Fruit fly (Drosophila melanogaster) whole organism, prepupa: Measurements from ENCODE around the gene Calr.

ENCODE experiments used
- CG10631 ChIP-seq: fragments of 200-800 bp; sonication (Bioruptor generic); optimal IDR thresholded peaks from 2 replicates; lab custom pipeline; 2016; ENCODE audit warnings: missing biosample characterization, missing genetic modification characterization
- CG10669 ChIP-seq: fragments of 200-800 bp; sonication (Bioruptor generic); optimal IDR thresholded peaks from 3 replicates; lab custom pipeline; 2018; ENCODE audit warnings: missing biosample characterization, mild to moderate bottlenecking, missing genetic modification characterization, moderate library complexity
- CG11294 ChIP-seq: fragments of 200-800 bp; sonication (Bioruptor generic); IDR thresholded peaks from 2 replicates; pipeline ENCODE4 v1.3.6; 2022; ENCODE audit warnings: missing biosample characterization, missing genetic modification characterization
- CG11762 ChIP-seq: fragments of 200-800 bp; sonication (Bioruptor generic); optimal IDR thresholded peaks from 3 replicates; lab custom pipeline; 2016; ENCODE audit warnings: missing biosample characterization, missing genetic modification characterization; ENCODE audit not compliant: insufficient read depth
- CG15336 ChIP-seq: fragments of 200-800 bp; sonication (Bioruptor generic); IDR thresholded peaks from 2 replicates; pipeline ENCODE4 v1.3.6; 2022; ENCODE audit warnings: missing biosample characterization, missing genetic modification characterization
- CG1621 ChIP-seq: fragments of 200-800 bp; sonication (Bioruptor generic); optimal IDR thresholded peaks from 3 replicates; lab custom pipeline; 2018; ENCODE audit warnings: missing biosample characterization, mild to moderate bottlenecking, missing genetic modification characterization
- CG16779 ChIP-seq: fragments of 200-800 bp; sonication (Bioruptor generic); optimal IDR thresholded peaks from 3 replicates; lab custom pipeline; 2017; ENCODE audit warnings: missing biosample characterization, mild to moderate bottlenecking, missing genetic modification characterization
- CG3032 ChIP-seq: fragments of 200-800 bp; optimal IDR thresholded peaks from 2 replicates; lab custom pipeline; 2019; ENCODE audit warnings: missing biosample characterization, mild to moderate bottlenecking, missing genetic modification characterization, moderate library complexity
- CG32006 ChIP-seq: fragments of 200-800 bp; sonication (Bioruptor generic); optimal IDR thresholded peaks from 3 replicates; lab custom pipeline; 2017; ENCODE audit warnings: missing biosample characterization, mild to moderate bottlenecking, missing genetic modification characterization
- CG34406 ChIP-seq: fragments of 200-800 bp; sonication (Bioruptor generic); optimal IDR thresholded peaks from 3 replicates; lab custom pipeline; 2016; ENCODE audit warnings: missing biosample characterization, missing genetic modification characterization
- CG4318 ChIP-seq: fragments of 200-800 bp; sonication (Bioruptor generic); optimal IDR thresholded peaks from 3 replicates; lab custom pipeline; 2017; ENCODE audit warnings: missing biosample characterization, mild to moderate bottlenecking, missing genetic modification characterization
- CG6276 ChIP-seq: fragments of 200-800 bp; sonication (Bioruptor generic); optimal IDR thresholded peaks from 2 replicates; lab custom pipeline; 2017; ENCODE audit warnings: missing biosample characterization, mild to moderate bottlenecking, missing genetic modification characterization
- CG6792 ChIP-seq: fragments of 200-800 bp; sonication (Bioruptor generic); optimal IDR thresholded peaks from 3 replicates; lab custom pipeline; 2016; ENCODE audit warnings: missing biosample characterization, missing genetic modification characterization
- CG6854 ChIP-seq: fragments of 200-800 bp; sonication (Bioruptor generic); optimal IDR thresholded peaks from 2 replicates; lab custom pipeline; 2017; ENCODE audit warnings: missing biosample characterization, mild to moderate bottlenecking, missing genetic modification characterization
- CG7368 ChIP-seq: fragments of 200-800 bp; sonication (Bioruptor generic); optimal IDR thresholded peaks from 3 replicates; lab custom pipeline; 2016; ENCODE audit warnings: missing biosample characterization, missing genetic modification characterization
- CG9139 ChIP-seq: fragments of 200-800 bp; sonication (Bioruptor generic); optimal IDR thresholded peaks from 3 replicates; lab custom pipeline; 2017; ENCODE audit warnings: missing biosample characterization, mild to moderate bottlenecking, missing genetic modification characterization
- Eip75B ChIP-seq: fragments of 200-800 bp; sonication (Bioruptor generic); optimal IDR thresholded peaks from 3 replicates; lab custom pipeline; 2016; ENCODE audit warnings: missing biosample characterization, missing genetic modification characterization
- Eip78C ChIP-seq: fragments of 200-800 bp; sonication (Bioruptor generic); peaks from one replicate; lab custom pipeline; 2016; ENCODE audit warnings: missing biosample characterization, missing genetic modification characterization
- Eip93F ChIP-seq: fragments of 200-800 bp; sonication (Bioruptor generic); optimal IDR thresholded peaks from 2 replicates; lab custom pipeline; 2016; ENCODE audit warnings: missing biosample characterization, mild to moderate bottlenecking, missing genetic modification characterization
- Hr38 ChIP-seq: sonication (Bioruptor generic); optimal IDR thresholded peaks from 2 replicates; lab custom pipeline; 2016; ENCODE audit warnings: missing biosample characterization, missing genetic modification characterization
- Hr4 ChIP-seq: fragments of 200-800 bp; sonication (Bioruptor generic); optimal IDR thresholded peaks from 3 replicates; lab custom pipeline; 2016; ENCODE audit warnings: missing biosample characterization, missing genetic modification characterization
- Lpt ChIP-seq: fragments of 200-800 bp; sonication (Bioruptor generic); optimal IDR thresholded peaks from 3 replicates; lab custom pipeline; 2016; ENCODE audit warnings: missing biosample characterization, missing genetic modification characterization
- Met ChIP-seq: fragments of 200-800 bp; sonication (Bioruptor generic); optimal IDR thresholded peaks from 3 replicates; lab custom pipeline; 2016; ENCODE audit warnings: missing biosample characterization, missing genetic modification characterization
- Smox ChIP-seq: fragments of 200-800 bp; sonication (Bioruptor generic); optimal IDR thresholded peaks from 3 replicates; lab custom pipeline; 2016; ENCODE audit warnings: missing biosample characterization, missing genetic modification characterization
- Sox14 ChIP-seq: fragments of 200-800 bp; sonication (Bioruptor generic); optimal IDR thresholded peaks from 3 replicates; lab custom pipeline; 2016; ENCODE audit warnings: missing biosample characterization, missing genetic modification characterization
- achi ChIP-seq: fragments of 200-800 bp; sonication (Bioruptor generic); optimal IDR thresholded peaks from 3 replicates; lab custom pipeline; 2016; ENCODE audit warnings: missing biosample characterization, missing genetic modification characterization
- acj6 ChIP-seq: fragments of 200-800 bp; sonication (Bioruptor generic); optimal IDR thresholded peaks from 3 replicates; lab custom pipeline; 2016; ENCODE audit warnings: missing biosample characterization, missing genetic modification characterization
- dsx ChIP-seq: fragments of 200-800 bp; optimal IDR thresholded peaks from 3 replicates; lab custom pipeline; 2019; ENCODE audit warnings: missing biosample characterization, mild to moderate bottlenecking, missing genetic modification characterization, moderate library complexity; ENCODE audit not compliant: poor library complexity, severe bottlenecking
- eg ChIP-seq: fragments of 200-800 bp; sonication (Bioruptor generic); IDR thresholded peaks from 3 replicates; pipeline ENCODE4 v1.3.6; 2022; ENCODE audit warnings: missing biosample characterization, missing genetic modification characterization
- esn ChIP-seq: fragments of 200-800 bp; sonication (Bioruptor generic); optimal IDR thresholded peaks from 2 replicates; lab custom pipeline; 2016; ENCODE audit warnings: missing biosample characterization, mild to moderate bottlenecking, missing genetic modification characterization, moderate library complexity
- fkh ChIP-seq: fragments of 200-800 bp; sonication (Bioruptor generic); optimal IDR thresholded peaks from 3 replicates; lab custom pipeline; 2017; ENCODE audit warnings: missing biosample characterization, mild to moderate bottlenecking, missing genetic modification characterization, moderate library complexity
- salr ChIP-seq, 2 experiments: fragments of 200-800 bp; sonication (Bioruptor generic); optimal IDR thresholded peaks; 3 replicates each; lab custom pipeline; 2016 to 2018; ENCODE audit warnings: missing biosample characterization in 2 of 2, missing genetic modification characterization in 2 of 2, mild to moderate bottlenecking in 1 of 2
- spab ChIP-seq: fragments of 200-800 bp; sonication (Bioruptor generic); optimal IDR thresholded peaks from 2 replicates; lab custom pipeline; 2017; ENCODE audit warnings: missing biosample characterization, mild to moderate bottlenecking, missing genetic modification characterization, missing genetic modification reagents
- ss ChIP-seq, 2 experiments: fragments of 200-800 bp; sonication (Bioruptor generic); optimal IDR thresholded peaks; 2 replicates in 1 of 2; 3 replicates in 1 of 2; lab custom pipeline; 2017 to 2018; ENCODE audit warnings: mild to moderate bottlenecking in 2 of 2, missing biosample characterization in 2 of 2, missing genetic modification characterization in 2 of 2, moderate library complexity in 1 of 2
- svp ChIP-seq: fragments of 200-800 bp; sonication (Bioruptor generic); peaks from one replicate; lab custom pipeline; 2016; ENCODE audit warnings: missing biosample characterization, missing genetic modification characterization
- topi ChIP-seq: fragments of 200-800 bp; sonication (Bioruptor generic); optimal IDR thresholded peaks from 3 replicates; lab custom pipeline; 2016; ENCODE audit warnings: missing biosample characterization, missing genetic modification characterization
- vri ChIP-seq: fragments of 200-800 bp; sonication (Bioruptor generic); optimal IDR thresholded peaks from 3 replicates; lab custom pipeline; 2016; ENCODE audit warnings: missing biosample characterization, mild to moderate bottlenecking, missing genetic modification characterization

Gene Calr

DNA sequence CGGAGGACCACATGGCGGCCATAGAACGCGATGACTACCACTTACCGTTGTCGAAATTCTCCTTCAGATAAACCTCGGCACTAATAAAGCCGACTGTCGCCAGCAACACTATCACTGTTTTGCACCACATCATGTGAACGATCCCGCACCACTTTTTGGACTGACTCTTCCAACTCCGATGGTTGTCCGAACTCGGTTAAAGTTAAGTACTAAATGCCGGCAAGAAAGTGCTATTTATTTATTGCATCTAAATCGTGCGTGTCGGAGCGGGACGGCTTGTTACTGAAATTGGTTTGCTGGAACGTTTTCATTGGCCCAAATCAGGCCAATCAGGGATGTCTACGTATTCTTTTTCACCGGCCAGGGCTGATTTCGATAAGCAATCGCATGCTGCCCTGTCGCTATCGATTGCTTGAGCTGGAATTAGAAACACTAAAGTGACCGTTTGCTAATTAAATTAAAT lies at the start of gene Calr:
Calr (minus strand) TSS at position 219 of the 463 bp plus-strand sequence.
- no peak for TF ChIP-seq CG15336 (GFP tag; lab: Robert Waterston, UW)
- TF ChIP-seq CG10631 (GFP tag; lab: Kevin White, UChicago): no peak
- peak; percentile 50 for TF ChIP-seq Eip93F (GFP tag; lab: Kevin White, UChicago)
- no peak for TF ChIP-seq CG6792 (GFP tag; lab: Kevin White, UChicago)
- TF ChIP-seq Eip78C: peak; percentile 87
- TF ChIP-seq Eip75B (GFP tag; lab: Kevin White, UChicago): peak; percentile 57
- no peak for TF ChIP-seq acj6 (GFP tag; lab: Kevin White, UChicago)
- peak; percentile 85 for TF ChIP-seq CG6854 (GFP tag; lab: Kevin White, UChicago)
- no peak for TF ChIP-seq CG11294 (GFP tag; lab: Robert Waterston, UW)
- TF ChIP-seq CG32006: no peak
- peak; percentile 60 for TF ChIP-seq vri (GFP tag; lab: Kevin White, UChicago)
- peak; percentile 4 for TF ChIP-seq CG3032 (tag; lab: Kevin White, UChicago)
- peak; percentile 2 for TF ChIP-seq CG7368 (GFP tag; lab: Kevin White, UChicago)
- TF ChIP-seq Hr4: no peak
- TF ChIP-seq CG10669: no peak
- TF ChIP-seq achi (GFP tag; lab: Kevin White, UChicago): no peak
- peak; percentile 47 for TF ChIP-seq esn (GFP tag; lab: Kevin White, UChicago)
- peak; percentile 84 for TF ChIP-seq fkh (GFP tag; lab: Kevin White, UChicago)
- TF ChIP-seq svp: peak; percentile 89
- no peak for TF ChIP-seq CG1621
- TF ChIP-seq topi (GFP tag; lab: Kevin White, UChicago): peak; percentile 33
- no peak for TF ChIP-seq Smox

DNA sequence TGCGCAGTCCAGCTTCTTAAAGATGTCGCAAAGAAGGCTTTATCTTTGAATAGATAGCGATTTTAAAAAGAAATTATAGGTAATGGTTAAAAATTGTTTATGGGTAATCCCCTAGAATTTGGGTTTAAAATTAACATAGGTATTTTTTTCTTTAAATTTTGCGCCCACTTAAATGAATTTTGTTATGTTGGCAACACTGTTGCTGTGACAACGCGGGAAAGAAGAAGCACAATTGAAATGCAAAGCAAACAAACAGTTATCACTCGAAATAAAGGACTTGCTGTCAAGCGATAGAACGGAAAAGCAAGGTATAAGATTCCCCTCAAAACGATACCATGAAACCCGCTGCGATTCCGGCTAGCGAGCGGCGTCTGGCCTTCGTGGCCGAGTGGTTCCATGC lies 49.1 kb upstream of the Calr start, which contains the start of gene nmdyn-D7:
nmdyn-D7 (plus strand) TSS at position 194 of the 400 bp plus-strand sequence.
- TF ChIP-seq Eip78C (peak; percentile 29), Hr38 (GFP tag; lab: Kevin White, UChicago) (no peak), Sox14 (no peak), esn (GFP tag; lab: Kevin White, UChicago) (peak; percentile 5), CG10631 (GFP tag; lab: Kevin White, UChicago) (no peak), achi (GFP tag; lab: Kevin White, UChicago) (peak; percentile 36), dsx (GFP tag; lab: Kevin White, UChicago) (peak; percentile 58), fkh (GFP tag; lab: Kevin White, UChicago) (peak; percentile 92)

DNA sequence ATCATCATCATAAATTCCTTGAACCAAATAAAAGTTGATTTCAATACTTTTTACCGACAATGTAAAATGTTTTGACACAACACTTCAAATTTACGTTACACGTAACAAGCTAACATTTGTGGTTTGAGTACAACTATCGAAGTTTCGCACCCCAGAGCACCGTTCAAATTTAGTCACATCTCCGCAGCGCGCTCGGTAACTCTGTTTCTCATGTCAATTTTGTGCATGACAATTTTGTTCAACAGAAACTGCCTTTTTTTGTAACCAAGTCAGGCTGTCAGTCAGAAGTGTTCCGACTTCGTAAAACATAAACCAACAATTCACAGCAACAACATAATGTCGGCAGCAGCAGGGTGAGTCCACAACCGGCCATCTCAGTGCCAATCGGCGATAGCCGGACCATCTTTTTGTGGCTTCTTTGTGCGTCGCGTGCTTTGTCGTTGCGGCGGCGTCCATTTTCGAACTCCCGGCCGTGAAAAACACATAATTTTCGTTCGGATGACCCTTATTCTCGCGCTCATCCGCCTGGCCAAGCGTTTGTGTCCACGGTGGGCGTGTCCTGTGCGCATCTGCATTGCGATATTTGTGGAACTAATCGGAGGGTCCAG lies 47.2 kb upstream of the Calr start, which contains the start of gene p23:
p23 (plus strand) TSS at position 194 of the 608 bp plus-strand sequence.
- no peak for TF ChIP-seq salr (GFP tag; optimal IDR thresholded peaks at IDR 0.05; lab: Kevin White, UChicago)
- no peak for TF ChIP-seq Met
- TF ChIP-seq Smox: no peak
- no peak for TF ChIP-seq CG11762 (GFP tag; lab: Kevin White, UChicago)
- peak; percentile 9 for TF ChIP-seq CG9139
- no peak for TF ChIP-seq svp
- TF ChIP-seq CG15336 (GFP tag; lab: Robert Waterston, UW): no peak
- no peak for TF ChIP-seq Lpt (GFP tag; lab: Kevin White, UChicago)
- no peak for TF ChIP-seq spab (GFP tag; lab: Kevin White, UChicago)
- no peak for TF ChIP-seq esn (GFP tag; lab: Kevin White, UChicago)
- no peak for TF ChIP-seq CG34406 (GFP tag; lab: Kevin White, UChicago)
- TF ChIP-seq Sox14: peak; percentile 66
- TF ChIP-seq achi (GFP tag; lab: Kevin White, UChicago): peak; percentile 81
- TF ChIP-seq dsx (GFP tag; lab: Kevin White, UChicago): peak; percentile 34
- TF ChIP-seq Eip75B (GFP tag; lab: Kevin White, UChicago): no peak
- 0 out of 3 replicates have a peak, but pooled peaks have one; percentile 9 for TF ChIP-seq eg (GFP tag; lab: Robert Waterston, UW)
- TF ChIP-seq CG11294 (GFP tag; lab: Robert Waterston, UW): no peak
- no peak for TF ChIP-seq CG4318 (GFP tag; lab: Kevin White, UChicago)
- TF ChIP-seq fkh (GFP tag; lab: Kevin White, UChicago): peak; percentile 11
- TF ChIP-seq CG16779: no peak
- TF ChIP-seq ss (GFP tag; optimal IDR thresholded peaks at IDR 0.05; lab: Kevin White, UChicago): peak in 1 of 2 experiments; percentile 43
- TF ChIP-seq CG6276 (GFP tag; lab: Kevin White, UChicago): no peak
- TF ChIP-seq CG6792 (GFP tag; lab: Kevin White, UChicago): no peak
- TF ChIP-seq vri (GFP tag; lab: Kevin White, UChicago): no peak
